Fruit fly (Drosophila melanogaster) whole organism, embryonic: Measurements from ENCODE around the gene CG13252.

Experiments used
- Atf6 ChIP-seq: fragments of 200-800 bp; sonication (Bioruptor generic); IDR thresholded peaks from 2 replicates; pipeline ENCODE4 v1.3.6; 2022; ENCODE audit warnings: missing biosample characterization, missing genetic modification characterization
- Bdp1 ChIP-seq: fragments of 200-800 bp; sonication (Bioruptor generic); optimal IDR thresholded peaks from 3 replicates; lab custom pipeline; 2016; ENCODE audit warnings: missing biosample characterization, missing genetic modification characterization
- Bteb2 ChIP-seq: fragments of 200-800 bp; sonication (Bioruptor generic); optimal IDR thresholded peaks from 2 replicates; lab custom pipeline; 2016; ENCODE audit warnings: missing biosample characterization, missing genetic modification characterization
- CG11085 ChIP-seq: fragments of 200-800 bp; sonication (Bioruptor generic); IDR thresholded peaks from 2 replicates; pipeline ENCODE4 v1.3.6; 2022; ENCODE audit warnings: missing biosample characterization, missing genetic modification characterization
- CG12219 ChIP-seq: fragments of 200-800 bp; sonication (Bioruptor generic); optimal IDR thresholded peaks from 3 replicates; lab custom pipeline; 2018; ENCODE audit warnings: missing biosample characterization, mild to moderate bottlenecking, missing genetic modification characterization
- CG12299 ChIP-seq: fragments of 200-800 bp; sonication (Bioruptor generic); optimal IDR thresholded peaks from 2 replicates; lab custom pipeline; 2018; ENCODE audit warnings: missing biosample characterization, mild to moderate bottlenecking, missing genetic modification characterization
- CG13775 ChIP-seq: fragments of 200-800 bp; sonication (Bioruptor generic); optimal IDR thresholded peaks from 3 replicates; lab custom pipeline; 2017; ENCODE audit warnings: missing biosample characterization, mild to moderate bottlenecking, missing genetic modification characterization
- CG14667 ChIP-seq: fragments of 200-800 bp; sonication (Bioruptor generic); IDR thresholded peaks from 2 replicates; pipeline ENCODE4 v1.3.6; 2022; ENCODE audit warnings: missing biosample characterization, missing genetic modification characterization
- CG16815 ChIP-seq: fragments of 200-800 bp; sonication (Bioruptor generic); optimal IDR thresholded peaks from 3 replicates; lab custom pipeline; 2017; ENCODE audit warnings: missing biosample characterization, mild to moderate bottlenecking, missing genetic modification characterization
- CG17361 ChIP-seq: fragments of 200-800 bp; sonication (Bioruptor generic); IDR thresholded peaks from 3 replicates; pipeline ENCODE4 v1.3.6; 2022; ENCODE audit warnings: missing biosample characterization, missing genetic modification characterization
- CG2875 ChIP-seq: fragments of 200-800 bp; sonication (Bioruptor generic); optimal IDR thresholded peaks from 2 replicates; lab custom pipeline; 2017; ENCODE audit warnings: missing biosample characterization, mild to moderate bottlenecking, missing genetic modification characterization, missing genetic modification reagents
- CG4854 ChIP-seq: fragments of 200-800 bp; sonication (Bioruptor generic); optimal IDR thresholded peaks from 2 replicates; lab custom pipeline; 2016; ENCODE audit warnings: missing biosample characterization, missing genetic modification characterization, inconsistent platforms
- CG6683 ChIP-seq: fragments of 200-800 bp; sonication (Bioruptor generic); optimal IDR thresholded peaks from 2 replicates; lab custom pipeline; 2017; ENCODE audit warnings: missing biosample characterization, mild to moderate bottlenecking, missing genetic modification characterization, missing genetic modification reagents
- CG6854 ChIP-seq: fragments of 200-800 bp; sonication (Bioruptor generic); optimal IDR thresholded peaks from 3 replicates; lab custom pipeline; 2017; ENCODE audit warnings: missing biosample characterization, mild to moderate bottlenecking, missing genetic modification characterization
- CG8924 ChIP-seq: fragments of 200-800 bp; optimal IDR thresholded peaks from 3 replicates; lab custom pipeline; 2019; ENCODE audit warnings: missing biosample characterization, mild to moderate bottlenecking, missing genetic modification characterization, moderate library complexity
- CG9817 ChIP-seq: fragments of 200-800 bp; sonication (Bioruptor generic); optimal IDR thresholded peaks from 2 replicates; lab custom pipeline; 2018; ENCODE audit warnings: missing biosample characterization, mild to moderate bottlenecking, missing genetic modification characterization, moderate library complexity
- CG9932 ChIP-seq: fragments of 200-800 bp; sonication (Bioruptor generic); IDR thresholded peaks from 2 replicates; pipeline ENCODE4 v1.3.6; 2022; ENCODE audit warnings: missing biosample characterization, missing genetic modification characterization
- CHES-1-like ChIP-seq: fragments of 200-800 bp; sonication (Bioruptor generic); optimal IDR thresholded peaks from 2 replicates; lab custom pipeline; 2016; ENCODE audit warnings: missing biosample characterization, missing genetic modification characterization
- Camta ChIP-seq: fragments of 200-800 bp; sonication (Bioruptor generic); optimal IDR thresholded peaks from 2 replicates; lab custom pipeline; 2016; ENCODE audit warnings: missing biosample characterization, missing genetic modification characterization
- CrebB ChIP-seq: fragments of 200-800 bp; sonication (Bioruptor generic); optimal IDR thresholded peaks from 3 replicates; lab custom pipeline; 2018; ENCODE audit warnings: missing biosample characterization, mild to moderate bottlenecking, missing genetic modification characterization
- Dek ChIP-seq: fragments of 200-800 bp; sonication (Bioruptor generic); optimal IDR thresholded peaks from 3 replicates; lab custom pipeline; 2019; ENCODE audit warnings: missing biosample characterization, mild to moderate bottlenecking, missing genetic modification characterization, moderate library complexity
- Dip3 ChIP-seq: fragments of 200-800 bp; sonication (Bioruptor generic); optimal IDR thresholded peaks from 3 replicates; lab custom pipeline; 2016; ENCODE audit warnings: missing biosample characterization, missing genetic modification characterization
- E2f1 ChIP-seq: fragments of 200-800 bp; sonication (Bioruptor generic); IDR thresholded peaks from 2 replicates; pipeline ENCODE4 v1.3.6; 2022; ENCODE audit warnings: missing biosample characterization, missing genetic modification characterization
- Fer3 ChIP-seq: fragments of 200-800 bp; sonication (Bioruptor generic); optimal IDR thresholded peaks from 2 replicates; lab custom pipeline; 2018; ENCODE audit warnings: missing biosample characterization, mild to moderate bottlenecking, missing genetic modification characterization, moderate library complexity
- HLH54F ChIP-seq: fragments of 200-800 bp; sonication (Bioruptor generic); optimal IDR thresholded peaks from 3 replicates; lab custom pipeline; 2016; ENCODE audit warnings: missing biosample characterization, missing genetic modification characterization
- HmgD ChIP-seq: fragments of 200-800 bp; sonication (Bioruptor generic); optimal IDR thresholded peaks from 3 replicates; lab custom pipeline; 2016; ENCODE audit warnings: missing biosample characterization, missing genetic modification characterization
- Lim3 ChIP-seq: fragments of 200-800 bp; sonication (Bioruptor generic); IDR thresholded peaks from 2 replicates; pipeline ENCODE4 v1.3.6; 2022; ENCODE audit warnings: missing biosample characterization, missing genetic modification characterization
- Nf-YC ChIP-seq: fragments of 200-800 bp; optimal IDR thresholded peaks from 3 replicates; lab custom pipeline; 2019; ENCODE audit warnings: missing biosample characterization, mild to moderate bottlenecking, missing genetic modification characterization, moderate library complexity
- Pdp1 ChIP-seq, 2 experiments: fragments of 200-800 bp; sonication (Bioruptor generic); optimal IDR thresholded peaks; 3 replicates each; lab custom pipeline; 2016; ENCODE audit warnings: missing biosample characterization in 2 of 2, missing genetic modification characterization in 2 of 2, mild to moderate bottlenecking in 1 of 2, moderate library complexity in 1 of 2
- Six4 ChIP-seq: fragments of 200-800 bp; sonication (Bioruptor generic); optimal IDR thresholded peaks from 2 replicates; lab custom pipeline; 2016; ENCODE audit warnings: missing biosample characterization, missing genetic modification characterization
- Sox102F ChIP-seq: fragments of 200-800 bp; sonication (Bioruptor generic); optimal IDR thresholded peaks from 2 replicates; lab custom pipeline; 2018; ENCODE audit warnings: missing biosample characterization, mild to moderate bottlenecking, missing genetic modification characterization, moderate library complexity
- TFAM ChIP-seq: fragments of 200-800 bp; sonication (Bioruptor generic); optimal IDR thresholded peaks from 2 replicates; lab custom pipeline; 2017; ENCODE audit warnings: missing biosample characterization, missing genetic modification characterization, inconsistent platforms
- Tbp ChIP-seq: fragments of >200 bp; optimal IDR thresholded peaks from 2 replicates; lab custom pipeline; 2018; ENCODE audit warnings: missing biosample characterization, missing genetic modification characterization
- ato ChIP-seq: fragments of 200-800 bp; sonication (Bioruptor generic); IDR thresholded peaks from 2 replicates; pipeline ENCODE4 v1.3.6; 2022; ENCODE audit warnings: missing biosample characterization, missing genetic modification characterization; ENCODE audit not compliant: partially characterized antibody
- cg ChIP-seq: fragments of 200-800 bp; sonication (Bioruptor generic); optimal IDR thresholded peaks from 3 replicates; lab custom pipeline; 2019; ENCODE audit warnings: missing biosample characterization, mild to moderate bottlenecking, missing genetic modification characterization, moderate library complexity
- fd96Cb ChIP-seq: fragments of 200-800 bp; sonication (Bioruptor generic); optimal IDR thresholded peaks from 2 replicates; lab custom pipeline; 2018; ENCODE audit warnings: missing biosample characterization, mild to moderate bottlenecking, missing genetic modification characterization, moderate library complexity
- gem ChIP-seq: fragments of 200-800 bp; sonication (Bioruptor generic); optimal IDR thresholded peaks from 2 replicates; lab custom pipeline; 2019; ENCODE audit warnings: missing biosample characterization, mild to moderate bottlenecking, missing genetic modification characterization, moderate library complexity
- ham ChIP-seq: fragments of 200-800 bp; sonication (Bioruptor generic); IDR thresholded peaks from 2 replicates; pipeline ENCODE4 v1.3.6; 2022; ENCODE audit warnings: missing biosample characterization, missing genetic modification characterization
- mirr ChIP-seq: fragments of 200-800 bp; sonication (Bioruptor generic); optimal IDR thresholded peaks from 3 replicates; lab custom pipeline; 2018; ENCODE audit warnings: missing biosample characterization, mild to moderate bottlenecking, missing genetic modification characterization
- psq ChIP-seq: fragments of 200-800 bp; sonication (Bioruptor generic); optimal IDR thresholded peaks from 2 replicates; lab custom pipeline; 2017; ENCODE audit warnings: missing biosample characterization, missing genetic modification characterization
- sc ChIP-seq, 3 experiments: fragments of >200 bp in 2 of 3; fragments of 200-800 bp in 1 of 3; sonication (Bioruptor generic) in 1 of 3; optimal IDR thresholded peaks; 2 replicates in 2 of 3; 3 replicates in 1 of 3; lab custom pipeline; 2017; ENCODE audit warnings: mild to moderate bottlenecking in 1 of 3, missing biosample characterization in 1 of 3, missing genetic modification characterization in 1 of 3, missing genetic modification reagents in 1 of 3
- sens-2 ChIP-seq: fragments of 200-800 bp; sonication (Bioruptor generic); IDR thresholded peaks from 2 replicates; pipeline ENCODE4 v1.3.6; 2022; ENCODE audit warnings: missing biosample characterization, missing genetic modification characterization
- sisA ChIP-seq: fragments of 200-800 bp; sonication (Bioruptor generic); IDR thresholded peaks from 2 replicates; pipeline ENCODE4 v1.3.6; 2022; ENCODE audit warnings: missing biosample characterization, missing genetic modification characterization
- tin ChIP-seq: fragments of 200-800 bp; sonication (Bioruptor generic); optimal IDR thresholded peaks from 3 replicates; lab custom pipeline; 2016; ENCODE audit warnings: missing biosample characterization, missing genetic modification characterization
- tio ChIP-seq: fragments of 200-800 bp; sonication (Bioruptor generic); optimal IDR thresholded peaks from 2 replicates; lab custom pipeline; 2017; ENCODE audit warnings: missing biosample characterization, missing genetic modification characterization, inconsistent platforms
- wek ChIP-seq: fragments of 200-800 bp; sonication (Bioruptor generic); optimal IDR thresholded peaks from 3 replicates; lab custom pipeline; 2018; ENCODE audit warnings: missing biosample characterization, mild to moderate bottlenecking, missing genetic modification characterization, moderate library complexity
- wor ChIP-seq: fragments of 200-800 bp; sonication (Bioruptor generic); IDR thresholded peaks from 2 replicates; pipeline ENCODE4 v1.3.6; 2022; ENCODE audit warnings: missing biosample characterization, missing genetic modification characterization
- z ChIP-seq: fragments of 200-800 bp; sonication (Bioruptor generic); IDR thresholded peaks from 3 replicates; pipeline ENCODE4 v1.3.6; 2022; ENCODE audit warnings: missing biosample characterization, missing genetic modification characterization
- zen ChIP-seq: fragments of 200-800 bp; sonication (Bioruptor generic); optimal IDR thresholded peaks from 3 replicates; lab custom pipeline; 2018; ENCODE audit warnings: missing biosample characterization, mild to moderate bottlenecking, missing genetic modification characterization, moderate library complexity

CG13252 gene

DNA sequence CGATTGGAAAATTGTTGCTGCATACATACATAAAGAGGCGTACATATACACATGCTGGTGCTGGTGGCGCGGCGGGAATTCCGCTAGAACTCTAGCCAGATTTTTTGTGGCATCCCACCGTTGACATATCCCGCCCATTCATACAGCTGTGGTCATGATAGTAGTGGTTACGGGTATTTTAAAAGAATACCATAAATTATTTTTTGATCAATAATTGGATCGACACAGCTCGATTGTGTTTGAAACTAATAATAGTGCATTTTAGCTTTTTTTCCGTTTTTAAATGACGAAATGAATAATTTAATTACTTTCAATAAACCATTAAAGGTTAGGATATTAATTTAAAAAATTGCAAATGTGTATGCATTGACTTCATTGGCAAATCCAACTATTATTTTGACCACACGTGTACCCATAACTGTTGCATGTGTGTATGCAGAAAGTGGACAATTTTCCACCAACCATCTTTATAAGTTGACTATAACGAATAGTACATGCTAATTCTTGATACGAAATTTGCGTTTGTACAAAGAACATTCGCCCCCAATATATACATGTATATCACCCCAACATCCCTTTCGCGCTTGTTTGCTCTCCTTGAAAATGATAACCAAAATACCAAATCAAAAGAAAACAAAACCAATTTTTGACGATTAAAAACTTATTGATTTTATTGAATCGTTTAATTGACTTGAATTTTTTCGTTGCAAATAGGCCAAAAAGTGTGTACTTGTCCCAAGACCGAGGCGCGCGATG lies 41.7 kb downstream of the CG13252 start (continued):
- TF ChIP-seq Lim3 (GFP tag; lab: Robert Waterston, UW) (no peak), Camta (GFP tag; lab: Kevin White, UChicago) (peak; percentile 27), cg (GFP tag; lab: Kevin White, UChicago) (peak; percentile 74), sc (optimal IDR thresholded peaks at IDR 0.05; lab: Kevin White, UChicago) (no peak), sc (GFP tag; optimal IDR thresholded peaks at IDR 0.05; lab: Kevin White, UChicago) (peak; percentile 70), Dip3 (GFP tag; lab: Kevin White, UChicago) (peak; percentile 67), Dek (tag; lab: Kevin White, UChicago) (peak; percentile 78), wek (GFP tag; lab: Kevin White, UChicago) (peak; percentile 73), ham (no peak), Pdp1 (GFP tag; optimal IDR thresholded peaks at IDR 0.05; lab: Kevin White, UChicago) (peak; percentile 75 to 78), gem (tag; lab: Kevin White, UChicago) (peak; percentile 88), HmgD (peak; percentile 53), CG6854 (GFP tag; lab: Kevin White, UChicago) (peak; percentile 70), Six4 (GFP tag; lab: Kevin White, UChicago) (peak; percentile 58), tin (GFP tag; lab: Kevin White, UChicago) (peak; percentile 71), fd96Cb (tag; lab: Kevin White, UChicago) (peak; percentile 73), CG8924 (peak; percentile 74), zen (tag; lab: Kevin White, UChicago) (peak; percentile 77), HLH54F (GFP tag; lab: Kevin White, UChicago) (peak; percentile 51), mirr (GFP tag; lab: Kevin White, UChicago) (peak; percentile 45), Fer3 (peak; percentile 84), Bdp1 (GFP tag; lab: Kevin White, UChicago) (peak; percentile 64), z (GFP tag; lab: Robert Waterston, UW) (no peak), CrebB (tag; lab: Kevin White, UChicago) (peak; percentile 67), ato (GFP tag; lab: Robert Waterston, UW) (no peak), CG6683 (GFP tag; lab: Kevin White, UChicago) (peak; percentile 72), CG13775 (GFP tag; lab: Kevin White, UChicago) (peak; percentile 75), sisA (GFP tag; lab: Robert Waterston, UW) (peak; percentile 66), wor (GFP tag; lab: Robert Waterston, UW) (peak; percentile 66), TFAM (GFP tag; lab: Kevin White, UChicago) (no peak), E2f1 (GFP tag; lab: Robert Waterston, UW) (peak; percentile 86), Bteb2 (GFP tag; lab: Kevin White, UChicago) (peak; percentile 50), CG16815 (GFP tag; lab: Kevin White, UChicago) (peak; percentile 40), CHES-1-like (GFP tag; lab: Kevin White, UChicago) (peak; percentile 73), psq (GFP tag; lab: Kevin White, UChicago) (no peak), sens-2 (GFP tag; lab: Robert Waterston, UW) (peak; percentile 58), CG12219 (GFP tag; lab: Kevin White, UChicago) (peak; percentile 86), Tbp (GFP tag; lab: Kevin White, UChicago) (no peak), CG9817 (tag; lab: Kevin White, UChicago) (peak; percentile 30), CG2875 (GFP tag; lab: Kevin White, UChicago) (peak; percentile 73), CG9932 (GFP tag; lab: Robert Waterston, UW) (peak; percentile 69), CG12299 (tag; lab: Kevin White, UChicago) (peak; percentile 80), CG4854 (GFP tag; lab: Kevin White, UChicago) (peak; percentile 66), Sox102F (peak; percentile 84), CG14667 (GFP tag; lab: Robert Waterston, UW) (no peak), CG17361 (GFP tag; lab: Robert Waterston, UW) (peak; percentile 68), tio (GFP tag; lab: Kevin White, UChicago) (peak; percentile 71), Nf-YC (tag; lab: Kevin White, UChicago) (no peak), Atf6 (GFP tag; lab: Robert Waterston, UW) (peak; percentile 80), CG11085 (GFP tag; lab: Robert Waterston, UW) (peak; percentile 64; the same call in 1 of the 2 replicates)
